Worm (Caenorhabditis elegans) whole organism, early embryonic: ENCODE results near the gene unc-43.

Experiments
- ama-1 ChIP-seq: fragments of 150-350 bp; optimal IDR thresholded peaks from 2 replicates; lab custom pipeline; 2014
- ceh-36 ChIP-seq: sonication (generic microtip); optimal IDR thresholded peaks from 2 replicates; lab custom pipeline; 2016; ENCODE audit warnings: missing genetic modification characterization, inconsistent platforms, missing compliant biosample characterization
- sea-1 ChIP-seq: fragments of 200-800 bp; sonication (Bioruptor generic); conservative IDR thresholded peaks from 2 replicates; pipeline ENCODE4 v1.3.6; 2022; ENCODE audit warnings: missing genetic modification characterization, missing compliant biosample characterization

- TF ChIP-seq sea-1 (no peak), ama-1 (no peak), ceh-36 (no peak)
Observed at ce11 chrIV:10344621-10345020, 5.4 kb downstream of the unc-43 start.
